Worm (Caenorhabditis elegans) whole organism, L4 larva: ENCODE data around the gene rpb-12.
A peak's percentile ranks its signal among the peaks of the same experiment; 100 is the strongest.

Experiments
- D1046.2 ChIP-seq: fragments of 200-800 bp; sonication (Bioruptor generic); IDR thresholded peaks from 2 replicates; pipeline ENCODE4 v1.3.6; 2022; ENCODE audit warnings: missing genetic modification characterization, missing compliant biosample characterization
- F26F4.8 ChIP-seq: fragments of 200-800 bp; sonication (Bioruptor generic); conservative IDR thresholded peaks from 2 replicates; pipeline ENCODE4 v1.3.6; 2022; ENCODE audit warnings: missing genetic modification characterization, missing compliant biosample characterization
- F37D6.2 ChIP-seq: sonication (generic microtip); optimal IDR thresholded peaks from 2 replicates; lab custom pipeline; 2016; ENCODE audit warnings: mild to moderate bottlenecking, missing genetic modification characterization, missing compliant biosample characterization
- F49E8.2 ChIP-seq: sonication (generic microtip); optimal IDR thresholded peaks from 2 replicates; lab custom pipeline; 2016; ENCODE audit warnings: missing compliant biosample characterization, mild to moderate bottlenecking, missing genetic modification characterization, borderline replicate concordance
- T20F7.1 ChIP-seq: fragments of 200-800 bp; sonication (Bioruptor generic); optimal IDR thresholded peaks from 2 replicates; lab custom pipeline; 2018; ENCODE audit warnings: mild to moderate bottlenecking, missing genetic modification characterization, missing compliant biosample characterization
- T26A8.4 ChIP-seq: fragments of 200-800 bp; sonication (Bioruptor generic); IDR thresholded peaks from 2 replicates; pipeline ENCODE4 v1.3.6; 2022; ENCODE audit warnings: missing genetic modification characterization, missing compliant biosample characterization
- Y105C5A.15 ChIP-seq: fragments of 200-800 bp; sonication (Bioruptor generic); IDR thresholded peaks from 2 replicates; pipeline ENCODE4 v1.3.6; 2022; ENCODE audit warnings: missing genetic modification characterization, missing compliant biosample characterization
- Y48G9A.11 ChIP-seq: fragments of 200-800 bp; sonication (Bioruptor generic); IDR thresholded peaks from 2 replicates; pipeline ENCODE4 v1.3.6; 2022; ENCODE audit warnings: missing genetic modification reagents, missing genetic modification characterization, missing compliant biosample characterization
- Y75B8A.6 ChIP-seq: fragments of 200-800 bp; sonication (Bioruptor generic); IDR thresholded peaks from 2 replicates; pipeline ENCODE4 v1.3.6; 2022; ENCODE audit warnings: missing genetic modification reagents, missing genetic modification characterization, missing compliant biosample characterization
- ZK546.5 ChIP-seq, 2 experiments: sonication (generic microtip); optimal IDR thresholded peaks; 2 replicates each; lab custom pipeline; 2017; ENCODE audit warnings: missing biosample characterization in 2 of 2, missing genetic modification characterization in 2 of 2
- ama-1 ChIP-seq: fragments of 150-350 bp; optimal IDR thresholded peaks from 2 replicates; lab custom pipeline; 2014; ENCODE audit warnings: inconsistent platforms, mixed read lengths
- arid-1 ChIP-seq: fragments of 200-800 bp; sonication (Bioruptor generic); conservative IDR thresholded peaks from 2 replicates; pipeline ENCODE4 v1.3.6; 2022; ENCODE audit warnings: missing genetic modification reagents, missing genetic modification characterization, missing compliant biosample characterization
- ceh-20 ChIP-seq: fragments of 200-800 bp; sonication (Bioruptor generic); IDR thresholded peaks from 2 replicates; pipeline ENCODE4 v1.3.6; 2022; ENCODE audit warnings: missing genetic modification reagents, missing genetic modification characterization, missing compliant biosample characterization
- ceh-28 ChIP-seq: fragments of 150-350 bp; optimal IDR thresholded peaks from 2 replicates; lab custom pipeline; 2014; ENCODE audit warnings: missing biosample characterization, missing genetic modification reagents, missing genetic modification characterization
- ceh-44 ChIP-seq: fragments of 200-800 bp; sonication (Bioruptor generic); IDR thresholded peaks from 2 replicates; pipeline ENCODE4 v1.3.6; 2022; ENCODE audit warnings: missing genetic modification reagents, missing genetic modification characterization, missing compliant biosample characterization
- ceh-62 ChIP-seq: sonication (generic microtip); optimal IDR thresholded peaks from 2 replicates; lab custom pipeline; 2017; ENCODE audit warnings: missing biosample characterization, missing genetic modification characterization
- ceh-82 ChIP-seq: sonication (generic microtip); optimal IDR thresholded peaks from 2 replicates; lab custom pipeline; 2017; ENCODE audit warnings: missing biosample characterization, missing genetic modification characterization
- daf-16 ChIP-seq, 3 experiments: sonication (generic microtip); optimal IDR thresholded peaks; 2 replicates each; lab custom pipeline; 2016 to 2017; ENCODE audit warnings: missing genetic modification characterization in 3 of 3, missing genetic modification reagents in 3 of 3, mild to moderate bottlenecking in 2 of 3, missing compliant biosample characterization in 2 of 3, missing biosample characterization in 1 of 3, moderate library complexity in 1 of 3
- daf-8 ChIP-seq: fragments of 200-800 bp; sonication (Bioruptor generic); IDR thresholded peaks from 2 replicates; pipeline ENCODE4 v1.3.6; 2022; ENCODE audit warnings: missing genetic modification characterization, missing compliant biosample characterization
- dmd-8 ChIP-seq: fragments of 200-800 bp; sonication (Bioruptor generic); IDR thresholded peaks from 2 replicates; pipeline ENCODE4 v1.3.6; 2022; ENCODE audit warnings: missing genetic modification characterization, missing compliant biosample characterization
- duxl-1 ChIP-seq: sonication (generic microtip); optimal IDR thresholded peaks from 2 replicates; lab custom pipeline; 2016; ENCODE audit warnings: mild to moderate bottlenecking, missing genetic modification characterization, moderate library complexity, missing compliant biosample characterization; ENCODE audit not compliant: poor library complexity
- egl-43 ChIP-seq: fragments of 200-800 bp; sonication (Bioruptor generic); IDR thresholded peaks from 2 replicates; pipeline ENCODE4 v1.3.6; 2022; ENCODE audit warnings: missing genetic modification reagents, missing genetic modification characterization, missing compliant biosample characterization
- hlh-11 ChIP-seq: fragments of 200-800 bp; sonication (Bioruptor generic); optimal IDR thresholded peaks from 2 replicates; lab custom pipeline; 2018; ENCODE audit warnings: mild to moderate bottlenecking, missing genetic modification characterization, missing compliant biosample characterization
- hlh-30 ChIP-seq: sonication (generic microtip); optimal IDR thresholded peaks from 2 replicates; lab custom pipeline; 2017; ENCODE audit warnings: antibody characterized with exemption, mild to moderate bottlenecking, missing genetic modification characterization, missing compliant biosample characterization; ENCODE audit not compliant: insufficient read depth
- hmg-1.1 ChIP-seq: fragments of 200-800 bp; sonication (Bioruptor generic); IDR thresholded peaks from 2 replicates; pipeline ENCODE4 v1.3.6; 2022; ENCODE audit warnings: missing genetic modification reagents, missing genetic modification characterization, missing compliant biosample characterization
- lim-7 ChIP-seq: fragments of 200-800 bp; sonication (Bioruptor generic); IDR thresholded peaks from 2 replicates; pipeline ENCODE4 v1.3.6; 2022; ENCODE audit warnings: missing genetic modification characterization, missing compliant biosample characterization
- lin-1 ChIP-seq: fragments of 200-800 bp; sonication (Bioruptor generic); IDR thresholded peaks from 2 replicates; pipeline ENCODE4 v1.3.6; 2022; ENCODE audit warnings: missing genetic modification reagents, missing genetic modification characterization, missing compliant biosample characterization
- lin-13 ChIP-seq: fragments of 150-350 bp; optimal IDR thresholded peaks from 2 replicates; lab custom pipeline; 2014; ENCODE audit warnings: missing biosample characterization, missing genetic modification reagents, missing genetic modification characterization
- lin-29 ChIP-seq: fragments of 200-800 bp; sonication (Bioruptor generic); IDR thresholded peaks from 2 replicates; pipeline ENCODE4 v1.3.6; 2022; ENCODE audit warnings: missing genetic modification reagents, missing genetic modification characterization, missing compliant biosample characterization
- lin-38 ChIP-seq: fragments of 200-800 bp; sonication (Bioruptor generic); IDR thresholded peaks from 2 replicates; pipeline ENCODE4 v1.3.6; 2022; ENCODE audit warnings: missing genetic modification reagents, missing genetic modification characterization, missing compliant biosample characterization
- lin-39 ChIP-seq: fragments of 150-350 bp; optimal IDR thresholded peaks from 2 replicates; lab custom pipeline; 2014; ENCODE audit warnings: missing biosample characterization, missing genetic modification reagents, missing genetic modification characterization
- lir-3 ChIP-seq: sonication (generic microtip); optimal IDR thresholded peaks from 2 replicates; lab custom pipeline; 2016; ENCODE audit warnings: mild to moderate bottlenecking, missing genetic modification characterization, missing compliant biosample characterization
- mdt-29 ChIP-seq: fragments of 200-800 bp; sonication (Bioruptor generic); IDR thresholded peaks from 2 replicates; pipeline ENCODE4 v1.3.6; 2022; ENCODE audit warnings: missing genetic modification reagents, missing genetic modification characterization, missing compliant biosample characterization
- mep-1 ChIP-seq: fragments of 150-350 bp; sonication (generic microtip); optimal IDR thresholded peaks from 3 replicates; lab custom pipeline; 2014; ENCODE audit warnings: missing biosample characterization, missing genetic modification characterization
- mes-2 ChIP-seq: sonication (generic microtip); optimal IDR thresholded peaks from 2 replicates; lab custom pipeline; 2016; ENCODE audit warnings: missing genotype, mild to moderate bottlenecking, missing genetic modification characterization, missing compliant biosample characterization; ENCODE audit not compliant: poor library complexity, severe bottlenecking
- mxl-3 ChIP-seq: fragments of 200-800 bp; sonication (Bioruptor generic); optimal IDR thresholded peaks from 2 replicates; lab custom pipeline; 2018; ENCODE audit warnings: mild to moderate bottlenecking, missing genetic modification characterization, missing compliant biosample characterization
- nhr-102 ChIP-seq: sonication (generic microtip); optimal IDR thresholded peaks from 2 replicates; lab custom pipeline; 2016; ENCODE audit warnings: mild to moderate bottlenecking, missing genetic modification characterization, moderate library complexity, missing compliant biosample characterization
- nhr-237 ChIP-seq: sonication (generic microtip); optimal IDR thresholded peaks from 2 replicates; lab custom pipeline; 2017; ENCODE audit warnings: missing biosample characterization, missing genetic modification characterization
- nhr-28 ChIP-seq: fragments of 150-350 bp; optimal IDR thresholded peaks from 2 replicates; lab custom pipeline; 2014; ENCODE audit warnings: missing biosample characterization, missing genetic modification characterization
- nhr-41 ChIP-seq: fragments of 200-800 bp; sonication (Bioruptor generic); IDR thresholded peaks from 2 replicates; pipeline ENCODE4 v1.3.6; 2022; ENCODE audit warnings: missing genetic modification reagents, missing genetic modification characterization, missing compliant biosample characterization
- nhr-77 ChIP-seq: fragments of 150-350 bp; optimal IDR thresholded peaks from 2 replicates; lab custom pipeline; 2014; ENCODE audit warnings: missing biosample characterization, missing genetic modification characterization
- php-3 ChIP-seq: fragments of 200-800 bp; sonication (Bioruptor generic); IDR thresholded peaks from 2 replicates; pipeline ENCODE4 v1.3.6; 2022; ENCODE audit warnings: missing genetic modification reagents, missing genetic modification characterization, missing compliant biosample characterization
- snpc-1.2 ChIP-seq: fragments of 200-800 bp; sonication (Bioruptor generic); IDR thresholded peaks from 2 replicates; pipeline ENCODE4 v1.3.6; 2022; ENCODE audit warnings: missing genetic modification reagents, missing genetic modification characterization, missing compliant biosample characterization
- spr-1 ChIP-seq: sonication (generic microtip); optimal IDR thresholded peaks from 2 replicates; lab custom pipeline; 2016; ENCODE audit warnings: mild to moderate bottlenecking, missing genetic modification characterization, missing compliant biosample characterization
- unc-62 ChIP-seq, 3 experiments: fragments of 150-350 bp in 1 of 3; sonication (generic microtip); optimal IDR thresholded peaks in 2 of 3; peaks in 1 of 3; 1 replicate in 1 of 3; 2 replicates in 2 of 3; lab custom pipeline; 2014 to 2017; ENCODE audit warnings: missing biosample characterization in 3 of 3, missing genetic modification characterization in 3 of 3, missing genetic modification reagents in 3 of 3, missing genotype in 1 of 3
- vab-7 ChIP-seq: fragments of 200-800 bp; sonication (Bioruptor generic); IDR thresholded peaks from 2 replicates; pipeline ENCODE4 v1.3.6; 2022; ENCODE audit warnings: missing genetic modification reagents, missing genetic modification characterization, missing compliant biosample characterization
- zfp-3 ChIP-seq: fragments of 200-800 bp; sonication (Bioruptor generic); conservative IDR thresholded peaks from 2 replicates; pipeline ENCODE4 v1.3.6; 2022; ENCODE audit warnings: missing genetic modification reagents, missing genetic modification characterization, missing compliant biosample characterization

The rpb-12 gene

DNA sequence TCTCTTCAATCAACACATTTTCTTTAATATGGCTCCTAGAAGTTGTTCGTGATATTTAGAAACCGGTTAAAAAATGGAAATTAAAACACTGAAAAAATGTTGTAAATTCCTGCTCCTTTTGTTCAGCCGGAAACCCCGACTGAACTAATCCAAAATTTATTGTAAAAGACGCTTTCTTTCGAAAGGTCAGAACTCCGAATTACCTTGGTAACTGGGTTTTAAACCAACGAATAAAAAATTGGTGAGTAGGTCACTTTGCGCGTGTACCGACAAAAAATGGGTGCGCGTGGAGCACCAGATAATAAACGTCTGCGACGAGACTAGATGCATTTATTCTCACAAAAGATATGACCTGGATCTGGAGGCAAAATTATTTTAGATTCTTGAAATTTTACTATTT is 16.1 kb downstream of the rpb-12 start:
- no peak for TF ChIP-seq F26F4.8
- peak; percentile 33 for TF ChIP-seq lin-38
- peak; percentile 73 for TF ChIP-seq T26A8.4 (GFP tag; lab: Robert Waterston, UW)
- 0 out of 2 replicates have a peak, but pooled peaks have one; percentile 43 for TF ChIP-seq lim-7 (GFP tag; lab: Robert Waterston, UW)
- TF ChIP-seq daf-16 (GFP tag; optimal IDR thresholded peaks at IDR 0.05; lab: Kevin White, UChicago), result no peak
- TF ChIP-seq daf-16 (tag; optimal IDR thresholded peaks at IDR 0.05; lab: Kevin White, UChicago), result peak; percentile 19
- peak; percentile 30 for TF ChIP-seq nhr-102 (tag; lab: Kevin White, UChicago)
- TF ChIP-seq mes-2 (tag; lab: Kevin White, UChicago), result no peak
- TF ChIP-seq snpc-1.2 (GFP tag; lab: Robert Waterston, UW), result peak; percentile 88
- TF ChIP-seq arid-1 (GFP tag; lab: Robert Waterston, UW), result peak; percentile 70
- TF ChIP-seq lir-3, result no peak
- TF ChIP-seq Y48G9A.11 (GFP tag; lab: Robert Waterston, UW), result peak; percentile 57
- peak; percentile 13 for TF ChIP-seq lin-13 (GFP tag; lab: Kevin White, UChicago)
- 0 out of 2 replicates have a peak, but pooled peaks have one; percentile 26 for TF ChIP-seq nhr-41 (GFP tag; lab: Robert Waterston, UW)
- TF ChIP-seq zfp-3 (GFP tag; lab: Robert Waterston, UW), result 0 out of 2 replicates have a peak, but pooled peaks have one; percentile 27
- TF ChIP-seq php-3 (GFP tag; lab: Robert Waterston, UW), result 0 out of 2 replicates have a peak, but pooled peaks have one; percentile 18
- peak; percentile 51 for TF ChIP-seq F49E8.2 (tag; lab: Kevin White, UChicago)
- 0 out of 2 replicates have a peak, but pooled peaks have one; percentile 11 for TF ChIP-seq Y105C5A.15 (GFP tag; lab: Robert Waterston, UW)
- no peak for TF ChIP-seq nhr-77 (tag; lab: Kevin White, UChicago)

DNA sequence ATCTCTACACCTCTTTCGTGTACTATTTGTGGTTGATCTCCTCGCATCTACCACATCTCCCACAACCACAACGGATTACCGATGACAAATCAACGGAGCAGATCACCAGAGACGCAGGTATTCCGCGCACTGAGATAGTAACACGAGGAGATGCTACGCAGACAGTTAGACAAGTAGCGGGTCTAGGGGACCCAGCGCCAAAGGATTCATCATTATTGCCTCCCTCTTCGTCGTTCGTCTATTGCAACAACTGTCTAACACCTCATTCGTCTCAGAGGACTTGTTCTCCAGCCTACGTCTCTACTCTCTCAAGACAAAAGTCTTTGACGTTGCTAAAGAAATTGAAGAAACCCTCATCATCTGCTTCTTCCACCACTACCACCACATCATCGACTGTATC is 25.1 kb downstream of the rpb-12 start:
- no peak for TF ChIP-seq F37D6.2 (tag; lab: Kevin White, UChicago)
- TF ChIP-seq hmg-1.1 (GFP tag; lab: Robert Waterston, UW), result 0 out of 2 replicates have a peak, but pooled peaks have one; percentile 41
- no peak for TF ChIP-seq unc-62 (GFP tag; optimal IDR thresholded peaks at IDR 0.05 in 1 of 2; lab: Kevin White, UChicago)
- TF ChIP-seq unc-62 (tag; optimal IDR thresholded peaks at IDR 0.05; lab: Kevin White, UChicago), result no peak
- no peak for TF ChIP-seq ceh-20 (GFP tag; lab: Robert Waterston, UW)
- no peak for TF ChIP-seq nhr-237 (tag; lab: Kevin White, UChicago)
- TF ChIP-seq egl-43, result no peak
- TF ChIP-seq F49E8.2 (tag; lab: Kevin White, UChicago), result no peak
- TF ChIP-seq mxl-3 (GFP tag; lab: Kevin White, UChicago), result peak; percentile 67
- no peak for TF ChIP-seq Y105C5A.15 (GFP tag; lab: Robert Waterston, UW)
- no peak for TF ChIP-seq arid-1 (GFP tag; lab: Robert Waterston, UW)
- no peak for TF ChIP-seq lin-29 (GFP tag; lab: Robert Waterston, UW)
- peak; percentile 72 for TF ChIP-seq hlh-30
- TF ChIP-seq T20F7.1, result no peak
- TF ChIP-seq lin-13 (GFP tag; lab: Kevin White, UChicago), result no peak
- no peak for TF ChIP-seq nhr-77 (tag; lab: Kevin White, UChicago)
- no peak for TF ChIP-seq ZK546.5 (tag; optimal IDR thresholded peaks at IDR 0.05; lab: Kevin White, UChicago)
- no peak for TF ChIP-seq dmd-8 (GFP tag; lab: Robert Waterston, UW)
- peak; percentile 56 for TF ChIP-seq hlh-11 (tag; lab: Kevin White, UChicago)
- no peak for TF ChIP-seq ama-1
- peak; percentile 58 for TF ChIP-seq mep-1 (tag; lab: Kevin White, UChicago)
- no peak for TF ChIP-seq D1046.2 (GFP tag; lab: Robert Waterston, UW)
- TF ChIP-seq lin-1, result no peak
- no peak for TF ChIP-seq Y75B8A.6 (GFP tag; lab: Robert Waterston, UW)
- no peak for TF ChIP-seq lim-7 (GFP tag; lab: Robert Waterston, UW)
- no peak for TF ChIP-seq ceh-28 (tag; lab: Kevin White, UChicago)
- TF ChIP-seq mdt-29, result no peak
- peak; percentile 74 for TF ChIP-seq nhr-28
- TF ChIP-seq ceh-44 (GFP tag; lab: Robert Waterston, UW), result no peak
- TF ChIP-seq spr-1 (tag; lab: Kevin White, UChicago), result no peak
- no peak for TF ChIP-seq ceh-82 (tag; lab: Kevin White, UChicago)
- no peak for TF ChIP-seq duxl-1 (tag; lab: Kevin White, UChicago)
- TF ChIP-seq lin-39 (tag; lab: Kevin White, UChicago), result no peak
- TF ChIP-seq ceh-62 (tag; lab: Kevin White, UChicago), result no peak
- TF ChIP-seq vab-7 (GFP tag; lab: Robert Waterston, UW), result no peak
- no peak for TF ChIP-seq daf-8
